Fruit fly (Drosophila melanogaster) whole organism, embryonic: ENCODE data around the gene dyw.

Experiments
- Aef1 ChIP-seq: fragments of 200-800 bp; sonication (Bioruptor generic); IDR thresholded peaks from 3 replicates; pipeline ENCODE4 v1.3.6; 2022; ENCODE audit warnings: missing biosample characterization, missing genetic modification characterization
- CG10654 ChIP-seq: fragments of 200-800 bp; sonication (Bioruptor generic); optimal IDR thresholded peaks from 2 replicates; lab custom pipeline; 2016; ENCODE audit warnings: missing biosample characterization, missing genetic modification characterization
- CG10979 ChIP-seq: fragments of 200-800 bp; sonication (Bioruptor generic); optimal IDR thresholded peaks from 2 replicates; lab custom pipeline; 2018; ENCODE audit warnings: missing biosample characterization, mild to moderate bottlenecking, missing genetic modification characterization, moderate library complexity
- CG13296 ChIP-seq: fragments of 200-800 bp; sonication (Bioruptor generic); optimal IDR thresholded peaks from 3 replicates; lab custom pipeline; 2018; ENCODE audit warnings: missing biosample characterization, mild to moderate bottlenecking, missing genetic modification characterization
- CG15011 ChIP-seq: fragments of 200-800 bp; sonication (Bioruptor generic); optimal IDR thresholded peaks from 3 replicates; lab custom pipeline; 2018; ENCODE audit warnings: missing biosample characterization, mild to moderate bottlenecking, missing genetic modification characterization
- CG15514 ChIP-seq: fragments of 200-800 bp; sonication (Bioruptor generic); optimal IDR thresholded peaks from 3 replicates; lab custom pipeline; 2017; ENCODE audit warnings: missing biosample characterization, missing genetic modification characterization, mild to moderate bottlenecking, moderate library complexity, missing genetic modification reagents
- CG16813 ChIP-seq: fragments of 200-800 bp; sonication (Bioruptor generic); IDR thresholded peaks from 3 replicates; pipeline ENCODE4 v1.3.6; 2022; ENCODE audit warnings: missing biosample characterization, missing genetic modification characterization; ENCODE audit not compliant: partially characterized antibody
- CG3163 ChIP-seq: fragments of 200-800 bp; sonication (Bioruptor generic); optimal IDR thresholded peaks from 3 replicates; lab custom pipeline; 2016; ENCODE audit warnings: missing biosample characterization, missing genetic modification characterization
- CG3281 ChIP-seq: fragments of 200-800 bp; sonication (Bioruptor generic); optimal IDR thresholded peaks from 3 replicates; lab custom pipeline; 2017; ENCODE audit warnings: missing biosample characterization, mild to moderate bottlenecking, missing genetic modification characterization
- CG5245 ChIP-seq: fragments of 200-800 bp; sonication (Bioruptor generic); optimal IDR thresholded peaks from 3 replicates; lab custom pipeline; 2016; ENCODE audit warnings: missing biosample characterization, missing genetic modification characterization
- CG6791 ChIP-seq: fragments of 200-800 bp; sonication (Bioruptor generic); IDR thresholded peaks from 3 replicates; pipeline ENCODE4 v1.3.6; 2022; ENCODE audit warnings: missing biosample characterization, missing genetic modification characterization; ENCODE audit not compliant: partially characterized antibody
- CG7271 ChIP-seq: fragments of 200-800 bp; sonication (Bioruptor generic); optimal IDR thresholded peaks from 2 replicates; lab custom pipeline; 2018; ENCODE audit warnings: missing biosample characterization, mild to moderate bottlenecking, missing genetic modification characterization, moderate library complexity
- CG8089 ChIP-seq: fragments of 200-800 bp; sonication (Bioruptor generic); optimal IDR thresholded peaks from 3 replicates; lab custom pipeline; 2016; ENCODE audit warnings: missing biosample characterization, missing genetic modification characterization
- CG9609 ChIP-seq: fragments of 200-800 bp; sonication (Bioruptor generic); optimal IDR thresholded peaks from 3 replicates; lab custom pipeline; 2016; ENCODE audit warnings: missing biosample characterization, missing genetic modification characterization
- Fer1 ChIP-seq: fragments of 200-800 bp; sonication (Bioruptor generic); optimal IDR thresholded peaks from 2 replicates; lab custom pipeline; 2017; ENCODE audit warnings: missing biosample characterization, mild to moderate bottlenecking, missing genetic modification characterization
- Fer2 ChIP-seq: fragments of 200-800 bp; sonication (Bioruptor generic); optimal IDR thresholded peaks from 2 replicates; lab custom pipeline; 2018; ENCODE audit warnings: missing biosample characterization, mild to moderate bottlenecking, missing genetic modification characterization, moderate library complexity
- Gug ChIP-seq: fragments of 200-800 bp; sonication (Bioruptor generic); IDR thresholded peaks from 4 replicates; pipeline ENCODE4 v1.3.6; 2022; ENCODE audit warnings: missing biosample characterization, missing genetic modification characterization
- H2.0 ChIP-seq: fragments of 200-800 bp; sonication (Bioruptor generic); IDR thresholded peaks from 2 replicates; pipeline ENCODE4 v1.3.6; 2022; ENCODE audit warnings: missing biosample characterization, missing genetic modification characterization
- HHEX ChIP-seq: fragments of 200-800 bp; sonication (Bioruptor generic); optimal IDR thresholded peaks from 3 replicates; lab custom pipeline; 2017; ENCODE audit warnings: missing biosample characterization, mild to moderate bottlenecking, missing genetic modification characterization, missing genetic modification reagents
- Mad ChIP-seq: fragments of 200-800 bp; sonication (Bioruptor generic); optimal IDR thresholded peaks from 2 replicates; lab custom pipeline; 2016; ENCODE audit warnings: missing biosample characterization, missing genetic modification characterization
- Meics ChIP-seq: fragments of 200-800 bp; sonication (Bioruptor generic); optimal IDR thresholded peaks from 2 replicates; lab custom pipeline; 2017; ENCODE audit warnings: missing biosample characterization, mild to moderate bottlenecking, missing genetic modification characterization
- Mes4 ChIP-seq: fragments of 200-800 bp; sonication (Bioruptor generic); optimal IDR thresholded peaks from 2 replicates; lab custom pipeline; 2016; ENCODE audit warnings: missing biosample characterization, missing genetic modification characterization
- Ravus ChIP-seq: fragments of 200-800 bp; sonication (Bioruptor generic); IDR thresholded peaks from 2 replicates; pipeline ENCODE4 v1.3.6; 2022; ENCODE audit warnings: missing biosample characterization, missing genetic modification characterization
- Sox102F ChIP-seq: fragments of 200-800 bp; sonication (Bioruptor generic); optimal IDR thresholded peaks from 2 replicates; lab custom pipeline; 2018; ENCODE audit warnings: missing biosample characterization, mild to moderate bottlenecking, missing genetic modification characterization, moderate library complexity
- Trl ChIP-seq, 3 experiments: fragments of >200 bp in 2 of 3; fragments of 200-800 bp in 1 of 3; sonication (Bioruptor generic) in 1 of 3; optimal IDR thresholded peaks; 2 replicates in 1 of 3; 3 replicates in 2 of 3; lab custom pipeline; 2016 to 2017; ENCODE audit warnings: missing biosample characterization in 1 of 3, missing genetic modification characterization in 1 of 3
- Vsx1 ChIP-seq: fragments of 200-800 bp; sonication (Bioruptor generic); optimal IDR thresholded peaks from 2 replicates; lab custom pipeline; 2017; ENCODE audit warnings: missing biosample characterization, mild to moderate bottlenecking, missing genetic modification characterization, missing genetic modification reagents
- abd-A ChIP-seq: fragments of 200-800 bp; sonication (Bioruptor generic); optimal IDR thresholded peaks from 3 replicates; lab custom pipeline; 2019; ENCODE audit warnings: missing biosample characterization, mild to moderate bottlenecking, missing genetic modification characterization, moderate library complexity
- az2 ChIP-seq: fragments of 200-800 bp; sonication (Bioruptor generic); optimal IDR thresholded peaks from 3 replicates; lab custom pipeline; 2016; ENCODE audit warnings: missing biosample characterization, missing genetic modification characterization
- bab2 ChIP-seq: fragments of 200-800 bp; sonication (Bioruptor generic); optimal IDR thresholded peaks from 2 replicates; lab custom pipeline; 2016; ENCODE audit warnings: missing biosample characterization, missing genetic modification characterization
- chif ChIP-seq, 2 experiments: fragments of 200-800 bp; sonication (Bioruptor generic); optimal IDR thresholded peaks; 3 replicates each; lab custom pipeline; 2016; ENCODE audit warnings: missing biosample characterization in 2 of 2, missing genetic modification characterization in 2 of 2
- croc ChIP-seq: fragments of 200-800 bp; sonication (Bioruptor generic); conservative IDR thresholded peaks from 3 replicates; pipeline ENCODE4 v1.3.6; 2022; ENCODE audit warnings: missing biosample characterization, missing genetic modification characterization
- cwo ChIP-seq: fragments of 200-800 bp; sonication (Bioruptor generic); optimal IDR thresholded peaks from 3 replicates; lab custom pipeline; 2017; ENCODE audit warnings: missing biosample characterization, missing genetic modification characterization, mild to moderate bottlenecking, moderate library complexity, missing genetic modification reagents
- dati ChIP-seq: fragments of 200-800 bp; sonication (Bioruptor generic); IDR thresholded peaks from 2 replicates; pipeline ENCODE4 v1.3.6; 2022; ENCODE audit warnings: missing biosample characterization, missing genetic modification characterization
- dmrt99B ChIP-seq: fragments of 200-800 bp; sonication (Bioruptor generic); optimal IDR thresholded peaks from 2 replicates; lab custom pipeline; 2018; ENCODE audit warnings: missing biosample characterization, mild to moderate bottlenecking, missing genetic modification characterization, moderate library complexity
- dpn ChIP-seq, 2 experiments: fragments of 200-800 bp; sonication (Bioruptor generic); optimal IDR thresholded peaks; 3 replicates each; lab custom pipeline; 2016; ENCODE audit warnings: missing biosample characterization in 2 of 2, missing genetic modification characterization in 2 of 2
- exex ChIP-seq: fragments of 200-800 bp; sonication (Bioruptor generic); optimal IDR thresholded peaks from 4 replicates; lab custom pipeline; 2018; ENCODE audit warnings: missing biosample characterization, mild to moderate bottlenecking, missing genetic modification characterization, moderate library complexity
- fd64A ChIP-seq: fragments of 200-800 bp; sonication (Bioruptor generic); optimal IDR thresholded peaks from 3 replicates; lab custom pipeline; 2018; ENCODE audit warnings: missing biosample characterization, mild to moderate bottlenecking, missing genetic modification characterization
- inv ChIP-seq: fragments of 200-800 bp; sonication (Bioruptor generic); IDR thresholded peaks from 2 replicates; pipeline ENCODE4 v1.3.6; 2022; ENCODE audit warnings: missing biosample characterization, missing genetic modification characterization; ENCODE audit not compliant: partially characterized antibody
- jigr1 ChIP-seq: fragments of 200-800 bp; sonication (Bioruptor generic); IDR thresholded peaks from 3 replicates; pipeline ENCODE4 v1.3.6; 2022; ENCODE audit warnings: missing biosample characterization, missing genetic modification characterization
- kay ChIP-seq: fragments of 200-800 bp; sonication (Bioruptor generic); optimal IDR thresholded peaks from 2 replicates; lab custom pipeline; 2016; ENCODE audit warnings: missing biosample characterization, missing genetic modification characterization
- lilli ChIP-seq: fragments of 200-800 bp; sonication (Bioruptor generic); optimal IDR thresholded peaks from 3 replicates; lab custom pipeline; 2016; ENCODE audit warnings: missing biosample characterization, missing genetic modification characterization
- odd ChIP-seq: fragments of 200-800 bp; sonication (Bioruptor generic); optimal IDR thresholded peaks from 2 replicates; lab custom pipeline; 2017; ENCODE audit warnings: missing biosample characterization, mild to moderate bottlenecking, missing genetic modification characterization
- row ChIP-seq: fragments of 200-800 bp; sonication (Bioruptor generic); IDR thresholded peaks from 3 replicates; pipeline ENCODE4 v1.3.6; 2022; ENCODE audit warnings: missing biosample characterization, missing genetic modification characterization
- seq ChIP-seq: fragments of 200-800 bp; sonication (Bioruptor generic); IDR thresholded peaks from 2 replicates; pipeline ENCODE4 v1.3.6; 2022; ENCODE audit warnings: missing biosample characterization, missing genetic modification characterization
- sim ChIP-seq: fragments of 200-800 bp; sonication (Bioruptor generic); IDR thresholded peaks from 2 replicates; pipeline ENCODE4 v1.3.6; 2022; ENCODE audit warnings: missing biosample characterization, missing genetic modification characterization
- sima ChIP-seq: fragments of 200-800 bp; sonication (Bioruptor generic); optimal IDR thresholded peaks from 2 replicates; lab custom pipeline; 2016; ENCODE audit warnings: missing biosample characterization, missing genetic modification characterization
- sisA ChIP-seq: fragments of 200-800 bp; sonication (Bioruptor generic); IDR thresholded peaks from 2 replicates; pipeline ENCODE4 v1.3.6; 2022; ENCODE audit warnings: missing biosample characterization, missing genetic modification characterization
- sna ChIP-seq: fragments of 200-800 bp; sonication (Bioruptor generic); IDR thresholded peaks from 2 replicates; pipeline ENCODE4 v1.3.6; 2022; ENCODE audit warnings: missing biosample characterization, missing genetic modification characterization; ENCODE audit not compliant: partially characterized antibody
- tll ChIP-seq, 2 experiments: fragments of 200-800 bp in 1 of 2; fragments of >200 bp in 1 of 2; sonication (Bioruptor generic) in 1 of 2; optimal IDR thresholded peaks; 2 replicates each; lab custom pipeline; 2017 to 2019; ENCODE audit warnings: missing biosample characterization in 2 of 2, missing genetic modification characterization in 2 of 2, mild to moderate bottlenecking in 1 of 2, moderate library complexity in 1 of 2
- trem ChIP-seq: fragments of 200-800 bp; optimal IDR thresholded peaks from 3 replicates; lab custom pipeline; 2019; ENCODE audit warnings: missing biosample characterization, mild to moderate bottlenecking, missing genetic modification characterization, moderate library complexity
- z ChIP-seq: fragments of 200-800 bp; sonication (Bioruptor generic); IDR thresholded peaks from 3 replicates; pipeline ENCODE4 v1.3.6; 2022; ENCODE audit warnings: missing biosample characterization, missing genetic modification characterization

dyw gene

dm6 chrX:2720122-2720521, 26.4 kb upstream of the dyw start, which contains the start of gene CG2701 (continued):
- no peak for TF ChIP-seq seq
- TF ChIP-seq exex (tag; lab: Kevin White, UChicago), result no peak
- TF ChIP-seq Fer1 (GFP tag; lab: Kevin White, UChicago), result no peak
- TF ChIP-seq dmrt99B, result no peak
- TF ChIP-seq Gug, result peak; percentile 13; the same call in 1 of the 4 replicates
- TF ChIP-seq Mad (GFP tag; lab: Kevin White, UChicago), result no peak
- peak; percentile 51; the same call in 1 of the 2 replicates for TF ChIP-seq sna
- no peak for TF ChIP-seq jigr1
- TF ChIP-seq abd-A, result no peak
- TF ChIP-seq Mes4, result no peak
- no peak for TF ChIP-seq fd64A
- no peak for TF ChIP-seq HHEX (GFP tag; lab: Kevin White, UChicago)
- TF ChIP-seq inv (GFP tag; lab: Robert Waterston, UW), result peak; percentile 58
- TF ChIP-seq Ravus (GFP tag; lab: Robert Waterston, UW), result no peak
- TF ChIP-seq CG13296 (GFP tag; lab: Kevin White, UChicago), result no peak
- TF ChIP-seq CG8089 (GFP tag; lab: Kevin White, UChicago), result no peak
- no peak for TF ChIP-seq sim (GFP tag; lab: Robert Waterston, UW)
- TF ChIP-seq dpn (GFP tag; optimal IDR thresholded peaks at IDR 0.05; lab: Kevin White, UChicago), result peak; percentile 20 to 25
- no peak for TF ChIP-seq CG15011 (GFP tag; lab: Kevin White, UChicago)
- no peak for TF ChIP-seq chif (GFP tag; optimal IDR thresholded peaks at IDR 0.05; lab: Kevin White, UChicago)
- peak; percentile 65 for TF ChIP-seq CG16813 (GFP tag; lab: Robert Waterston, UW)
- TF ChIP-seq dati, result no peak
- TF ChIP-seq Fer2 (tag; lab: Kevin White, UChicago), result no peak
- TF ChIP-seq Trl (optimal IDR thresholded peaks at IDR 0.05; lab: Kevin White, UChicago), result no peak
- peak; percentile 0 for TF ChIP-seq Trl (GFP tag; optimal IDR thresholded peaks at IDR 0.05; lab: Kevin White, UChicago)
- peak; percentile 56 for TF ChIP-seq trem (tag; lab: Kevin White, UChicago)
- no peak for TF ChIP-seq sima (GFP tag; lab: Kevin White, UChicago)
- peak; percentile 81 for TF ChIP-seq CG6791 (GFP tag; lab: Robert Waterston, UW)
- peak; percentile 18 for TF ChIP-seq CG9609 (GFP tag; lab: Kevin White, UChicago)
- TF ChIP-seq CG7271 (tag; lab: Kevin White, UChicago), result no peak
- TF ChIP-seq Aef1 (GFP tag; lab: Robert Waterston, UW), result no peak
- no peak for TF ChIP-seq sisA (GFP tag; lab: Robert Waterston, UW)
- no peak for TF ChIP-seq CG10979 (tag; lab: Kevin White, UChicago)
- peak; percentile 30 for TF ChIP-seq lilli (GFP tag; lab: Kevin White, UChicago)
- TF ChIP-seq kay (GFP tag; lab: Kevin White, UChicago), result no peak
- TF ChIP-seq CG3163 (GFP tag; lab: Kevin White, UChicago), result no peak
- no peak for TF ChIP-seq croc (GFP tag; lab: Robert Waterston, UW)
- TF ChIP-seq Vsx1 (GFP tag; lab: Kevin White, UChicago), result no peak
- TF ChIP-seq H2.0 (GFP tag; lab: Robert Waterston, UW), result no peak
- no peak for TF ChIP-seq Sox102F
- TF ChIP-seq Meics (GFP tag; lab: Kevin White, UChicago), result no peak
- TF ChIP-seq CG3281, result no peak
- no peak for TF ChIP-seq CG10654
- no peak for TF ChIP-seq az2 (GFP tag; lab: Kevin White, UChicago)
- no peak for TF ChIP-seq bab2 (GFP tag; lab: Kevin White, UChicago)
- no peak for TF ChIP-seq CG5245
- no peak for TF ChIP-seq odd (GFP tag; lab: Kevin White, UChicago)
- no peak for TF ChIP-seq cwo (GFP tag; lab: Kevin White, UChicago)
- no peak for TF ChIP-seq tll (GFP tag; optimal IDR thresholded peaks at IDR 0.05; lab: Kevin White, UChicago)
- peak; percentile 96 for TF ChIP-seq CG15514
- TF ChIP-seq z (GFP tag; lab: Robert Waterston, UW), result no peak
- TF ChIP-seq row, result peak; percentile 65
